Fruit fly (Drosophila melanogaster) whole organism, prepupa: ENCODE data around the gene Pex5.

Source experiments
- Blimp-1 ChIP-seq: fragments of 200-800 bp; sonication (Bioruptor generic); optimal IDR thresholded peaks from 3 replicates; lab custom pipeline; 2017; ENCODE audit warnings: missing biosample characterization, missing genetic modification characterization, mild to moderate bottlenecking, moderate library complexity, missing genetic modification reagents
- CG10631 ChIP-seq: fragments of 200-800 bp; sonication (Bioruptor generic); optimal IDR thresholded peaks from 2 replicates; lab custom pipeline; 2016; ENCODE audit warnings: missing biosample characterization, missing genetic modification characterization
- CG10669 ChIP-seq: fragments of 200-800 bp; sonication (Bioruptor generic); optimal IDR thresholded peaks from 3 replicates; lab custom pipeline; 2018; ENCODE audit warnings: missing biosample characterization, mild to moderate bottlenecking, missing genetic modification characterization, moderate library complexity
- CG11294 ChIP-seq: fragments of 200-800 bp; sonication (Bioruptor generic); IDR thresholded peaks from 2 replicates; pipeline ENCODE4 v1.3.6; 2022; ENCODE audit warnings: missing biosample characterization, missing genetic modification characterization
- CG15336 ChIP-seq: fragments of 200-800 bp; sonication (Bioruptor generic); IDR thresholded peaks from 2 replicates; pipeline ENCODE4 v1.3.6; 2022; ENCODE audit warnings: missing biosample characterization, missing genetic modification characterization
- CG1621 ChIP-seq: fragments of 200-800 bp; sonication (Bioruptor generic); optimal IDR thresholded peaks from 3 replicates; lab custom pipeline; 2018; ENCODE audit warnings: missing biosample characterization, mild to moderate bottlenecking, missing genetic modification characterization
- CG16779 ChIP-seq: fragments of 200-800 bp; sonication (Bioruptor generic); optimal IDR thresholded peaks from 3 replicates; lab custom pipeline; 2017; ENCODE audit warnings: missing biosample characterization, mild to moderate bottlenecking, missing genetic modification characterization
- CG3032 ChIP-seq: fragments of 200-800 bp; optimal IDR thresholded peaks from 2 replicates; lab custom pipeline; 2019; ENCODE audit warnings: missing biosample characterization, mild to moderate bottlenecking, missing genetic modification characterization, moderate library complexity
- CG31627 ChIP-seq: fragments of 200-800 bp; sonication (Bioruptor generic); optimal IDR thresholded peaks from 3 replicates; lab custom pipeline; 2016; ENCODE audit warnings: missing biosample characterization, missing genetic modification characterization
- CG32006 ChIP-seq: fragments of 200-800 bp; sonication (Bioruptor generic); optimal IDR thresholded peaks from 3 replicates; lab custom pipeline; 2017; ENCODE audit warnings: missing biosample characterization, mild to moderate bottlenecking, missing genetic modification characterization
- CG34406 ChIP-seq: fragments of 200-800 bp; sonication (Bioruptor generic); optimal IDR thresholded peaks from 3 replicates; lab custom pipeline; 2016; ENCODE audit warnings: missing biosample characterization, missing genetic modification characterization
- CG4318 ChIP-seq: fragments of 200-800 bp; sonication (Bioruptor generic); optimal IDR thresholded peaks from 3 replicates; lab custom pipeline; 2017; ENCODE audit warnings: missing biosample characterization, mild to moderate bottlenecking, missing genetic modification characterization
- CG6163 ChIP-seq: fragments of 200-800 bp; sonication (Bioruptor generic); IDR thresholded peaks from 3 replicates; pipeline ENCODE4 v1.3.6; 2022; ENCODE audit warnings: missing biosample characterization, missing genetic modification characterization
- CG6276 ChIP-seq: fragments of 200-800 bp; sonication (Bioruptor generic); optimal IDR thresholded peaks from 2 replicates; lab custom pipeline; 2017; ENCODE audit warnings: missing biosample characterization, mild to moderate bottlenecking, missing genetic modification characterization
- CG6808 ChIP-seq: fragments of 200-800 bp; sonication (Bioruptor generic); optimal IDR thresholded peaks from 3 replicates; lab custom pipeline; 2017; ENCODE audit warnings: missing biosample characterization, missing genetic modification characterization, mild to moderate bottlenecking, moderate library complexity, missing genetic modification reagents
- CG6854 ChIP-seq: fragments of 200-800 bp; sonication (Bioruptor generic); optimal IDR thresholded peaks from 2 replicates; lab custom pipeline; 2017; ENCODE audit warnings: missing biosample characterization, mild to moderate bottlenecking, missing genetic modification characterization
- CG7368 ChIP-seq: fragments of 200-800 bp; sonication (Bioruptor generic); optimal IDR thresholded peaks from 3 replicates; lab custom pipeline; 2016; ENCODE audit warnings: missing biosample characterization, missing genetic modification characterization
- CG8119 ChIP-seq: fragments of 200-800 bp; sonication (Bioruptor generic); IDR thresholded peaks from 3 replicates; pipeline ENCODE4 v1.3.6; 2022; ENCODE audit warnings: missing biosample characterization, missing genetic modification characterization
- CG8632 ChIP-seq: fragments of 200-800 bp; sonication (Bioruptor generic); optimal IDR thresholded peaks from 3 replicates; lab custom pipeline; 2016; ENCODE audit warnings: missing biosample characterization, missing genetic modification characterization
- CG9139 ChIP-seq: fragments of 200-800 bp; sonication (Bioruptor generic); optimal IDR thresholded peaks from 3 replicates; lab custom pipeline; 2017; ENCODE audit warnings: missing biosample characterization, mild to moderate bottlenecking, missing genetic modification characterization
- Eip75B ChIP-seq: fragments of 200-800 bp; sonication (Bioruptor generic); optimal IDR thresholded peaks from 3 replicates; lab custom pipeline; 2016; ENCODE audit warnings: missing biosample characterization, missing genetic modification characterization
- Eip78C ChIP-seq: fragments of 200-800 bp; sonication (Bioruptor generic); peaks from one replicate; lab custom pipeline; 2016; ENCODE audit warnings: missing biosample characterization, missing genetic modification characterization
- Ets96B ChIP-seq: fragments of 200-800 bp; optimal IDR thresholded peaks from 2 replicates; lab custom pipeline; 2019; ENCODE audit warnings: missing biosample characterization, mild to moderate bottlenecking, missing genetic modification characterization, moderate library complexity
- Gug ChIP-seq: fragments of 200-800 bp; sonication (Bioruptor generic); IDR thresholded peaks from 2 replicates; pipeline ENCODE4 v1.3.6; 2022; ENCODE audit warnings: missing biosample characterization, missing genetic modification characterization
- Lpt ChIP-seq: fragments of 200-800 bp; sonication (Bioruptor generic); optimal IDR thresholded peaks from 3 replicates; lab custom pipeline; 2016; ENCODE audit warnings: missing biosample characterization, missing genetic modification characterization
- Met ChIP-seq: fragments of 200-800 bp; sonication (Bioruptor generic); optimal IDR thresholded peaks from 3 replicates; lab custom pipeline; 2016; ENCODE audit warnings: missing biosample characterization, missing genetic modification characterization
- Sox14 ChIP-seq: fragments of 200-800 bp; sonication (Bioruptor generic); optimal IDR thresholded peaks from 3 replicates; lab custom pipeline; 2016; ENCODE audit warnings: missing biosample characterization, missing genetic modification characterization
- Sox15 ChIP-seq: fragments of 200-800 bp; sonication (Bioruptor generic); optimal IDR thresholded peaks from 3 replicates; lab custom pipeline; 2016; ENCODE audit warnings: missing biosample characterization, missing genetic modification characterization
- achi ChIP-seq: fragments of 200-800 bp; sonication (Bioruptor generic); optimal IDR thresholded peaks from 3 replicates; lab custom pipeline; 2016; ENCODE audit warnings: missing biosample characterization, missing genetic modification characterization
- dac ChIP-seq: fragments of 200-800 bp; sonication (Bioruptor generic); optimal IDR thresholded peaks from 2 replicates; lab custom pipeline; 2017; ENCODE audit warnings: missing biosample characterization, mild to moderate bottlenecking, missing genetic modification characterization
- dsx ChIP-seq: fragments of 200-800 bp; optimal IDR thresholded peaks from 3 replicates; lab custom pipeline; 2019; ENCODE audit warnings: missing biosample characterization, mild to moderate bottlenecking, missing genetic modification characterization, moderate library complexity; ENCODE audit not compliant: poor library complexity, severe bottlenecking
- eg ChIP-seq: fragments of 200-800 bp; sonication (Bioruptor generic); IDR thresholded peaks from 3 replicates; pipeline ENCODE4 v1.3.6; 2022; ENCODE audit warnings: missing biosample characterization, missing genetic modification characterization
- esn ChIP-seq: fragments of 200-800 bp; sonication (Bioruptor generic); optimal IDR thresholded peaks from 2 replicates; lab custom pipeline; 2016; ENCODE audit warnings: missing biosample characterization, mild to moderate bottlenecking, missing genetic modification characterization, moderate library complexity
- fd85E ChIP-seq: fragments of 200-800 bp; sonication (Bioruptor generic); optimal IDR thresholded peaks from 3 replicates; lab custom pipeline; 2016; ENCODE audit warnings: missing biosample characterization, missing genetic modification characterization
- lz ChIP-seq: fragments of 200-800 bp; sonication (Bioruptor generic); optimal IDR thresholded peaks from 3 replicates; lab custom pipeline; 2016; ENCODE audit warnings: missing biosample characterization, missing genetic modification characterization
- net ChIP-seq: fragments of 200-800 bp; sonication (Bioruptor generic); optimal IDR thresholded peaks from 3 replicates; lab custom pipeline; 2016; ENCODE audit warnings: missing biosample characterization, missing genetic modification characterization
- pdm3 ChIP-seq: fragments of 200-800 bp; sonication (Bioruptor generic); optimal IDR thresholded peaks from 3 replicates; lab custom pipeline; 2016; ENCODE audit warnings: missing biosample characterization, missing genetic modification characterization
- ss ChIP-seq, 2 experiments: fragments of 200-800 bp; sonication (Bioruptor generic); optimal IDR thresholded peaks; 2 replicates in 1 of 2; 3 replicates in 1 of 2; lab custom pipeline; 2017 to 2018; ENCODE audit warnings: mild to moderate bottlenecking in 2 of 2, missing biosample characterization in 2 of 2, missing genetic modification characterization in 2 of 2, moderate library complexity in 1 of 2
- svp ChIP-seq: fragments of 200-800 bp; sonication (Bioruptor generic); peaks from one replicate; lab custom pipeline; 2016; ENCODE audit warnings: missing biosample characterization, missing genetic modification characterization
- topi ChIP-seq: fragments of 200-800 bp; sonication (Bioruptor generic); optimal IDR thresholded peaks from 3 replicates; lab custom pipeline; 2016; ENCODE audit warnings: missing biosample characterization, missing genetic modification characterization
- vri ChIP-seq: fragments of 200-800 bp; sonication (Bioruptor generic); optimal IDR thresholded peaks from 3 replicates; lab custom pipeline; 2016; ENCODE audit warnings: missing biosample characterization, mild to moderate bottlenecking, missing genetic modification characterization

Pex5 gene

dm6 chrX:1868586-1869111, at the start of gene Pex5, which contains the start of gene CG14803:
Gene Pex5 (minus strand): TSS chrX:1869061.
Gene CG14803 (plus strand): TSS chrX:1868870.
- peak; percentile 92 for TF ChIP-seq svp (GFP tag; lab: Kevin White, UChicago)
- peak; percentile 26 for TF ChIP-seq Eip78C (GFP tag; lab: Kevin White, UChicago)
- TF ChIP-seq esn (GFP tag; lab: Kevin White, UChicago), result peak; percentile 20
- TF ChIP-seq CG8632 (GFP tag; lab: Kevin White, UChicago), result no peak

dm6 chrX:1909533-1909932, 40.7 kb upstream of the Pex5 start:
- TF ChIP-seq svp (GFP tag; lab: Kevin White, UChicago), result peak; percentile 79
- TF ChIP-seq CG10631, result no peak

dm6 chrX:1908757-1909156, 39.9 kb upstream of the Pex5 start, which contains the start of the genes Edem1 and Rbcn-3B:
Gene Edem1 (minus strand): TSS chrX:1908827.
Gene Rbcn-3B (plus strand): TSS chrX:1908920.
- TF ChIP-seq Ets96B (tag; lab: Kevin White, UChicago) (peak; percentile 47), CG1621 (peak; percentile 64), CG9139 (GFP tag; lab: Kevin White, UChicago) (peak; percentile 40), dac (peak; percentile 7), Sox14 (GFP tag; lab: Kevin White, UChicago) (peak; percentile 29), esn (GFP tag; lab: Kevin White, UChicago) (peak; percentile 16), CG15336 (peak; percentile 58; the same call in 1 of the 2 replicates), Met (GFP tag; lab: Kevin White, UChicago) (no peak), dsx (GFP tag; lab: Kevin White, UChicago) (peak; percentile 83), Gug (no peak), CG6276 (peak; percentile 70), eg (GFP tag; lab: Robert Waterston, UW) (peak; percentile 68), CG6808 (GFP tag; lab: Kevin White, UChicago) (peak; percentile 50), Lpt (peak; percentile 45), CG6163 (GFP tag; lab: Robert Waterston, UW) (peak; percentile 45; the same call in 1 of the 3 replicates), topi (GFP tag; lab: Kevin White, UChicago) (peak; percentile 36), Eip75B (GFP tag; lab: Kevin White, UChicago) (no peak), achi (GFP tag; lab: Kevin White, UChicago) (no peak), CG4318 (GFP tag; lab: Kevin White, UChicago) (no peak), Sox15 (GFP tag; lab: Kevin White, UChicago) (no peak), CG6854 (GFP tag; lab: Kevin White, UChicago) (peak; percentile 27), CG3032 (tag; lab: Kevin White, UChicago) (peak; percentile 30), CG16779 (peak; percentile 69), net (GFP tag; lab: Kevin White, UChicago) (peak; percentile 45), CG8119 (GFP tag; lab: Robert Waterston, UW) (peak; percentile 76), ss (GFP tag; optimal IDR thresholded peaks at IDR 0.05; lab: Kevin White, UChicago) (no peak), CG10631 (no peak), svp (GFP tag; lab: Kevin White, UChicago) (peak; percentile 67), lz (no peak)

dm6 chrX:1907727-1908264, 38.9 kb upstream of the Pex5 start, which contains the start of gene mip130:
Gene mip130 (plus strand): TSS chrX:1908239.
- TF ChIP-seq CG1621, result no peak
- no peak for TF ChIP-seq CG11294 (GFP tag; lab: Robert Waterston, UW)
- peak; percentile 56 for TF ChIP-seq pdm3 (GFP tag; lab: Kevin White, UChicago)
- peak; percentile 62 for TF ChIP-seq CG32006 (GFP tag; lab: Kevin White, UChicago)
- peak; percentile 60 for TF ChIP-seq CG3032 (tag; lab: Kevin White, UChicago)
- peak; percentile 63 for TF ChIP-seq CG34406 (GFP tag; lab: Kevin White, UChicago)
- no peak for TF ChIP-seq fd85E (GFP tag; lab: Kevin White, UChicago)
- peak; percentile 40 for TF ChIP-seq vri (GFP tag; lab: Kevin White, UChicago)
- TF ChIP-seq CG16779, result peak; percentile 24
- TF ChIP-seq Lpt, result no peak
- TF ChIP-seq CG31627, result peak; percentile 13
- TF ChIP-seq Sox15 (GFP tag; lab: Kevin White, UChicago), result peak; percentile 27
- TF ChIP-seq Ets96B (tag; lab: Kevin White, UChicago), result peak; percentile 56
- TF ChIP-seq CG6163 (GFP tag; lab: Robert Waterston, UW), result peak; percentile 27; the same call in 1 of the 3 replicates
- peak; percentile 45 for TF ChIP-seq CG6276
- peak; percentile 51 for TF ChIP-seq CG7368 (GFP tag; lab: Kevin White, UChicago)
- TF ChIP-seq dac, result peak; percentile 5
- TF ChIP-seq net (GFP tag; lab: Kevin White, UChicago), result peak; percentile 25
- peak; percentile 89 for TF ChIP-seq Eip78C (GFP tag; lab: Kevin White, UChicago)
- TF ChIP-seq dsx (GFP tag; lab: Kevin White, UChicago), result peak; percentile 17
- peak; percentile 36 for TF ChIP-seq CG6808 (GFP tag; lab: Kevin White, UChicago)
- TF ChIP-seq lz, result peak; percentile 43
- TF ChIP-seq CG10669 (GFP tag; lab: Kevin White, UChicago), result peak; percentile 61
- TF ChIP-seq CG10631, result peak; percentile 60
- TF ChIP-seq Blimp-1 (GFP tag; lab: Kevin White, UChicago), result no peak
- peak; percentile 27 to 60 for TF ChIP-seq ss (GFP tag; optimal IDR thresholded peaks at IDR 0.05; lab: Kevin White, UChicago)
- peak; percentile 58 for TF ChIP-seq achi (GFP tag; lab: Kevin White, UChicago)
